Worm (Caenorhabditis elegans) whole organism, mixed stage, embryonic: ENCODE results near the gene scd-1.
A peak's percentile ranks its signal among the peaks of the same experiment; 100 is the strongest.

Experiments used
- M03D4.4 ChIP-seq: sonication (generic microtip); optimal IDR thresholded peaks from 2 replicates; lab custom pipeline; 2017; ENCODE audit warnings: mild to moderate bottlenecking, missing genetic modification characterization, missing compliant biosample characterization
- bed-3 ChIP-seq: fragments of 200-800 bp; sonication (Bioruptor generic); optimal IDR thresholded peaks from 3 replicates; lab custom pipeline; 2018; ENCODE audit warnings: mild to moderate bottlenecking, missing genetic modification characterization, moderate library complexity, missing compliant biosample characterization
- blmp-1 ChIP-seq: fragments of 150-350 bp; optimal IDR thresholded peaks from 2 replicates; lab custom pipeline; 2014; ENCODE audit warnings: missing biosample characterization, missing genetic modification characterization
- ceh-39 ChIP-seq: fragments of 150-350 bp; optimal IDR thresholded peaks from 2 replicates; lab custom pipeline; 2014; ENCODE audit warnings: missing biosample characterization, missing genetic modification characterization
- ceh-43 ChIP-seq: fragments of 200-800 bp; sonication (Bioruptor generic); optimal IDR thresholded peaks from 2 replicates; lab custom pipeline; 2018; ENCODE audit warnings: mild to moderate bottlenecking, missing genetic modification characterization, moderate library complexity, missing compliant biosample characterization
- ces-1 ChIP-seq: fragments of 150-350 bp; optimal IDR thresholded peaks from 2 replicates; lab custom pipeline; 2014; ENCODE audit warnings: missing biosample characterization, missing genetic modification reagents, missing genetic modification characterization
- cnd-1 ChIP-seq: fragments of 200-800 bp; sonication (Bioruptor generic); optimal IDR thresholded peaks from 2 replicates; lab custom pipeline; 2018; ENCODE audit warnings: mild to moderate bottlenecking, missing genetic modification characterization, missing compliant biosample characterization
- drap-1 ChIP-seq: fragments of 200-800 bp; sonication (Bioruptor generic); optimal IDR thresholded peaks from 3 replicates; lab custom pipeline; 2018; ENCODE audit warnings: mild to moderate bottlenecking, missing genetic modification characterization, missing compliant biosample characterization
- elt-1 ChIP-seq: sonication (generic microtip); optimal IDR thresholded peaks from 2 replicates; lab custom pipeline; 2017; ENCODE audit warnings: missing genetic modification characterization, mild to moderate bottlenecking, missing compliant biosample characterization, antibody characterized with exemption, moderate library complexity, borderline replicate concordance; ENCODE audit not compliant: insufficient read depth
- elt-3 ChIP-seq: fragments of 150-350 bp; optimal IDR thresholded peaks from 2 replicates; lab custom pipeline; 2014; ENCODE audit warnings: missing biosample characterization, missing genetic modification characterization
- flh-1 ChIP-seq: fragments of 200-800 bp; sonication (Bioruptor generic); optimal IDR thresholded peaks from 2 replicates; lab custom pipeline; 2018; ENCODE audit warnings: mild to moderate bottlenecking, missing genetic modification characterization, moderate library complexity, missing compliant biosample characterization
- ham-2 ChIP-seq: fragments of 200-800 bp; sonication (Bioruptor generic); optimal IDR thresholded peaks from 2 replicates; lab custom pipeline; 2018; ENCODE audit warnings: mild to moderate bottlenecking, missing genetic modification characterization, missing compliant biosample characterization
- hlh-1 ChIP-seq: fragments of 150-350 bp; optimal IDR thresholded peaks from 2 replicates; lab custom pipeline; 2014; ENCODE audit warnings: missing biosample characterization, missing genetic modification reagents, missing genetic modification characterization
- lin-13 ChIP-seq: fragments of 150-350 bp; optimal IDR thresholded peaks from 2 replicates; lab custom pipeline; 2014; ENCODE audit warnings: missing biosample characterization, missing genetic modification characterization
- lin-32 ChIP-seq: fragments of 200-800 bp; sonication (Bioruptor generic); optimal IDR thresholded peaks from 2 replicates; lab custom pipeline; 2018; ENCODE audit warnings: mild to moderate bottlenecking, missing genetic modification characterization, missing compliant biosample characterization
- lsy-2 ChIP-seq: fragments of 150-350 bp; optimal IDR thresholded peaks from 2 replicates; lab custom pipeline; 2014; ENCODE audit warnings: missing biosample characterization, missing genetic modification characterization
- mab-5 ChIP-seq: fragments of 150-350 bp; optimal IDR thresholded peaks from 2 replicates; lab custom pipeline; 2014; ENCODE audit warnings: missing biosample characterization, missing genetic modification characterization
- mep-1 ChIP-seq: fragments of 150-350 bp; optimal IDR thresholded peaks from 2 replicates; lab custom pipeline; 2017; ENCODE audit warnings: missing biosample characterization, missing genetic modification reagents, missing genetic modification characterization, inconsistent platforms
- nhr-12 ChIP-seq: fragments of 150-350 bp; optimal IDR thresholded peaks from 2 replicates; lab custom pipeline; 2014; ENCODE audit warnings: missing biosample characterization, missing genetic modification characterization
- nhr-2 ChIP-seq: fragments of 150-350 bp; optimal IDR thresholded peaks from 2 replicates; lab custom pipeline; 2014; ENCODE audit warnings: missing biosample characterization, missing genetic modification characterization
- nhr-28 ChIP-seq: fragments of 150-350 bp; optimal IDR thresholded peaks from 2 replicates; lab custom pipeline; 2014; ENCODE audit warnings: missing biosample characterization, missing genetic modification characterization
- nhr-76 ChIP-seq: sonication (generic microtip); optimal IDR thresholded peaks from 2 replicates; lab custom pipeline; 2017; ENCODE audit warnings: missing biosample characterization, missing genetic modification characterization
- pha-4 ChIP-seq: fragments of 150-350 bp; optimal IDR thresholded peaks from 2 replicates; lab custom pipeline; 2018; ENCODE audit warnings: missing biosample characterization, missing genetic modification reagents, missing genetic modification characterization
- sem-2 ChIP-seq: fragments of 200-800 bp; sonication (Bioruptor generic); optimal IDR thresholded peaks from 2 replicates; lab custom pipeline; 2018; ENCODE audit warnings: mild to moderate bottlenecking, missing genetic modification characterization, missing compliant biosample characterization
- snpc-4 ChIP-seq: fragments of 150-350 bp; optimal IDR thresholded peaks from 2 replicates; lab custom pipeline; 2014; ENCODE audit warnings: missing biosample characterization, missing genetic modification characterization
- sptf-1 ChIP-seq: sonication (generic microtip); optimal IDR thresholded peaks from 2 replicates; lab custom pipeline; 2017; ENCODE audit warnings: mild to moderate bottlenecking, missing genetic modification characterization, moderate library complexity, missing compliant biosample characterization
- tbx-8 ChIP-seq: fragments of 200-800 bp; sonication (Bioruptor generic); optimal IDR thresholded peaks from 2 replicates; lab custom pipeline; 2018; ENCODE audit warnings: mild to moderate bottlenecking, missing genetic modification characterization, moderate library complexity, missing compliant biosample characterization
- unc-120 ChIP-seq: sonication (generic microtip); optimal IDR thresholded peaks from 2 replicates; lab custom pipeline; 2017; ENCODE audit warnings: missing genetic modification characterization, missing compliant biosample characterization; ENCODE audit not compliant: poor library complexity, severe bottlenecking
- unc-39 ChIP-seq: fragments of 150-350 bp; optimal IDR thresholded peaks from 2 replicates; lab custom pipeline; 2014; ENCODE audit warnings: missing biosample characterization, missing genetic modification characterization
- ztf-11 ChIP-seq: fragments of 150-350 bp; optimal IDR thresholded peaks from 2 replicates; lab custom pipeline; 2014; ENCODE audit warnings: missing biosample characterization, missing genetic modification characterization

Gene scd-1

ce11 chrX:12532405-12532804 lies 6.8 kb upstream of the scd-1 start:
- TF ChIP-seq bed-3 (GFP tag; lab: Kevin White, UChicago): no peak
- TF ChIP-seq nhr-2 (tag; lab: Kevin White, UChicago): no peak
- no peak for TF ChIP-seq unc-39
- TF ChIP-seq nhr-76 (tag; lab: Kevin White, UChicago): no peak
- TF ChIP-seq ztf-11 (tag; lab: Kevin White, UChicago): no peak
- TF ChIP-seq unc-120 (tag; lab: Kevin White, UChicago): no peak
- TF ChIP-seq lsy-2: no peak
- no peak for TF ChIP-seq sptf-1 (tag; lab: Kevin White, UChicago)
- TF ChIP-seq mab-5 (tag; lab: Kevin White, UChicago): no peak
- TF ChIP-seq nhr-12: no peak
- TF ChIP-seq ham-2 (GFP tag; lab: Kevin White, UChicago): no peak
- no peak for TF ChIP-seq elt-1 (tag; lab: Kevin White, UChicago)
- TF ChIP-seq ces-1 (GFP tag; lab: Kevin White, UChicago): no peak
- no peak for TF ChIP-seq M03D4.4
- TF ChIP-seq snpc-4 (tag; lab: Kevin White, UChicago): no peak
- no peak for TF ChIP-seq lin-32 (GFP tag; lab: Kevin White, UChicago)
- no peak for TF ChIP-seq flh-1

DNA sequence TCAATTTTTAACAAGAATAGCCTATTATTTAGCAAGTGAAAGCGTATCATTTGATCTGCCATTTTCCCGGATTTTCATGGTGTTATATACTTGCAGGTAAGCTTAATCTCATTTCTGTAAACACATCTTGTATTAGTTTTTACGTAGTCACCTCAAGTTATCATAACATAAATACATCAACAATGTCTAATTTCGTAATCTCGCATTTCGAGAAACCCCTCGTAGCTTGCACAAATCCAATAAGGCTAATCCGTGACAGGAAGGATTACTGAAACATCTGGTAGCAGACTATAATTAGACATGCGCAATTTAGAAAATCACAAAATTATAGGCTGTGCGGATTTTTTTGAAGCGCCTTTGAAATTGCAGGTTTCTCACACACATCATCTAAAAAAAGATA lies 1.1 kb downstream of the scd-1 start:
- TF ChIP-seq pha-4 (no peak), lsy-2 (no peak), ces-1 (GFP tag; lab: Kevin White, UChicago) (peak; percentile 81)
- TF ChIP-seq, all 35 proteins: peak for 1

DNA sequence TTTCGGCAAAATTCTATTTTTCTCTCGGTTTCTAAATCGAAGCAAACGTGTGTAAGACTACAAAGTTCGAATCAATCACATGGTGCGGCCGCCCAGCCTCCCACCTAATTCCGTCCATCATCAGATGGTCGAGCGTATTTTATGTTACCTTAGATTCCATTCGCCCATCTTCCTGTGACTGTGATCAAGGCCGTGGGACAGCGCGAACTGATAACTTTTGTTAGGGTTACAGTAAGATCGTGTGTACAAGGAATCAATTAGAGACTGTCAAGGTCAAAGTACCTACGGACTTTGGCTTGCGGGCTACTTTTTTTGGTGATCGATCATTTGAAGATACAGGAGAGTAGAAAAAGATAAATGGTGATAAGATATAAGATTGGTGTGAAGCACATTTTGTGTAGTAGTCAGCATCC lies 2.5 kb downstream of the scd-1 start:
- TF ChIP-seq elt-1 (tag; lab: Kevin White, UChicago) (no peak), cnd-1 (tag; lab: Kevin White, UChicago) (no peak), pha-4 (no peak)

DNA sequence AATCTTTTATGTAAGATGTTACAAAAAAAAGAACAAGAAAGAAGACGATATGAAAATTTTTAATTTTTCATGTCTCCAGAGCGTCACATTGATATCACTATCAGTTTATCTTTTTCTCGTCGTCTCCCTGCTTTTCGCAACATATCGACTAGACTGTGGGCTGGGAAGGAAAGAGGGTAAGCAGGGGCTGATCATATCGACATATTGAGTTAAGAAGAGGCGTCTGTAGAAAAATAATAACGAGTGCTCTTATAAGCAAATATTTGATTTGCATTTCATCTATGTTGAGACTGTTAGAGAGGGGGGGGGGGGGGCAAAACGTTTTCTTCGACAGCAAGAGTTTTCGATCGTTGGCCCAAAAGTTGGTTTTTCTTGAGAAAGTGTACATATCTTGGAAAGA lies 6.6 kb downstream of the scd-1 start:
- TF ChIP-seq lin-13 (tag; lab: Kevin White, UChicago): no peak
- no peak for TF ChIP-seq mep-1 (tag; lab: Kevin White, UChicago)
- no peak for TF ChIP-seq M03D4.4
- TF ChIP-seq elt-3 (tag; lab: Kevin White, UChicago): no peak
- TF ChIP-seq cnd-1 (tag; lab: Kevin White, UChicago): no peak
- TF ChIP-seq sem-2: no peak
- no peak for TF ChIP-seq ceh-43 (GFP tag; lab: Kevin White, UChicago)
- no peak for TF ChIP-seq nhr-28 (tag; lab: Kevin White, UChicago)
- TF ChIP-seq, all 35 proteins: peak for 0

DNA sequence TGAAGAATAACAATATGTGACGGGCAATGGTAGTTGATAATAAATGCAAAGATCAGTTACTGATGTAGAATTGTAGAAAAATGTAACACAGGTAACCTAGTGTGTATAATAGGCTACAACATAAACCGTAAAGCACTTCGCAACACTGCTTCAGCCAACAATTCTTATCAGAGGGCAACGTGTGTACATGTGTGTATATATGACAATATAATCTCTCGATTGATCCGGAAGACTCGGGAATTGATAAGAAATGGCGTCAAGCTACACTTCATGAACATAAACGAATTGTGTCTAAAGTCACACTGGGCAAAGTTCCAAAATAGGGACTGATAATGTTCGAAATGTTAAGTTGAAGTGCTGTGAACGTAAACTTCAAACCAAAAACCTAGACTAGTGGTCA lies 7.1 kb downstream of the scd-1 start:
- no peak for TF ChIP-seq flh-1
- no peak for TF ChIP-seq blmp-1 (tag; lab: Kevin White, UChicago)

ce11 chrX:12517886-12518285 lies 7.7 kb downstream of the scd-1 start:
- TF ChIP-seq cnd-1 (tag; lab: Kevin White, UChicago) (no peak), ceh-39 (tag; lab: Kevin White, UChicago) (no peak), drap-1 (GFP tag; lab: Kevin White, UChicago) (no peak), tbx-8 (GFP tag; lab: Kevin White, UChicago) (no peak)
- TF ChIP-seq, all 35 proteins: peak for 0

DNA sequence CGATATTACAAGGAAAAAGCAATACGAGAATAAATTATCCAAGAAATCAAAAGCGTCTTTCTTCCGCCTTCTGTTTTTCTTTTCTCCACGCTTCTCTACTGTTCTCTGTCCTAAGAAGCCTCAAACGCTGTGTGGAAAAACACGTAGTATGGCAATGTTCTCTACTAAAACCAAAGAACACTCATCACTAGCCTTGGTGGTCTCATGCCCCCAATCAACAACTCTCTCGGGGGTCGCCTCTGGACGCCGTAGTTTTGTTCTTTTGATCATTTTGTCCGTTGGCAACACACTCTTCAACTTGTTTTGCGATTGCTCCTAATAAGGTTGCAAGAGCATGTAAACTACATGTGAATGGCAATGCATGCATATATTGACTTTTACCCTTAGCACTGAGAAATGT lies 8.3 kb downstream of the scd-1 start:
- TF ChIP-seq hlh-1 (tag; lab: Kevin White, UChicago) (no peak), ces-1 (GFP tag; lab: Kevin White, UChicago) (peak; percentile 18)
